Fruit fly (Drosophila melanogaster) whole organism, embryonic: ENCODE measurements around the gene RpL6.

Experiments used
- Bgb ChIP-seq: fragments of 200-800 bp; sonication (Bioruptor generic); IDR thresholded peaks from 2 replicates; pipeline ENCODE4 v1.3.6; 2022; ENCODE audit warnings: missing biosample characterization, missing genetic modification characterization; ENCODE audit not compliant: partially characterized antibody
- CG10321 ChIP-seq: fragments of 200-800 bp; sonication (Bioruptor generic); IDR thresholded peaks from 2 replicates; pipeline ENCODE4 v1.3.6; 2022; ENCODE audit warnings: missing biosample characterization, missing genetic modification characterization
- CG10543 ChIP-seq: fragments of 200-800 bp; sonication (Bioruptor generic); optimal IDR thresholded peaks from 3 replicates; lab custom pipeline; 2017; ENCODE audit warnings: missing biosample characterization, mild to moderate bottlenecking, missing genetic modification characterization, moderate library complexity
- CG11093 ChIP-seq: fragments of 200-800 bp; sonication (Bioruptor generic); IDR thresholded peaks from 3 replicates; pipeline ENCODE4 v1.3.6; 2022; ENCODE audit warnings: missing biosample characterization, missing genetic modification characterization
- CG11696 ChIP-seq: fragments of 200-800 bp; sonication (Bioruptor generic); IDR thresholded peaks from 2 replicates; pipeline ENCODE4 v1.3.6; 2022; ENCODE audit warnings: missing biosample characterization, missing genetic modification characterization
- CG11723 ChIP-seq: fragments of 200-800 bp; sonication (Bioruptor generic); optimal IDR thresholded peaks from 2 replicates; lab custom pipeline; 2017; ENCODE audit warnings: missing biosample characterization, mild to moderate bottlenecking, missing genetic modification characterization
- CG12236 ChIP-seq: fragments of 200-800 bp; sonication (Bioruptor generic); optimal IDR thresholded peaks from 2 replicates; lab custom pipeline; 2016; ENCODE audit warnings: missing biosample characterization, missing genetic modification characterization
- CG14710 ChIP-seq: fragments of 200-800 bp; sonication (Bioruptor generic); optimal IDR thresholded peaks from 3 replicates; lab custom pipeline; 2019; ENCODE audit warnings: missing biosample characterization, mild to moderate bottlenecking, missing genetic modification characterization, moderate library complexity
- CG15073 ChIP-seq: fragments of 200-800 bp; sonication (Bioruptor generic); optimal IDR thresholded peaks from 2 replicates; lab custom pipeline; 2016; ENCODE audit warnings: missing biosample characterization, missing genetic modification characterization
- CG15479 ChIP-seq: fragments of 200-800 bp; sonication (Bioruptor generic); optimal IDR thresholded peaks from 3 replicates; lab custom pipeline; 2019; ENCODE audit warnings: missing biosample characterization, mild to moderate bottlenecking, missing genetic modification characterization, moderate library complexity
- CG17612 ChIP-seq: fragments of 200-800 bp; sonication (Bioruptor generic); IDR thresholded peaks from 2 replicates; pipeline ENCODE4 v1.3.6; 2022; ENCODE audit warnings: missing biosample characterization, missing genetic modification characterization
- CG2202 ChIP-seq: fragments of 200-800 bp; sonication (Bioruptor generic); optimal IDR thresholded peaks from 2 replicates; lab custom pipeline; 2018; ENCODE audit warnings: missing biosample characterization, mild to moderate bottlenecking, missing genetic modification characterization
- CG3838 ChIP-seq: fragments of 200-800 bp; sonication (Bioruptor generic); optimal IDR thresholded peaks from 3 replicates; lab custom pipeline; 2016; ENCODE audit warnings: missing biosample characterization, missing genetic modification characterization
- CG43689 ChIP-seq: fragments of 200-800 bp; sonication (Bioruptor generic); IDR thresholded peaks from 2 replicates; pipeline ENCODE4 v1.3.6; 2022; ENCODE audit warnings: missing biosample characterization, missing genetic modification characterization
- CG6689 ChIP-seq: fragments of 200-800 bp; sonication (Bioruptor generic); IDR thresholded peaks from 2 replicates; pipeline ENCODE4 v1.3.6; 2022; ENCODE audit warnings: missing biosample characterization, missing genetic modification characterization
- CG7839 ChIP-seq: fragments of 200-800 bp; sonication (Bioruptor generic); optimal IDR thresholded peaks from 3 replicates; lab custom pipeline; 2018; ENCODE audit warnings: missing biosample characterization, mild to moderate bottlenecking, missing genetic modification characterization, moderate library complexity
- CG7928 ChIP-seq: fragments of 200-800 bp; sonication (Bioruptor generic); optimal IDR thresholded peaks from 2 replicates; lab custom pipeline; 2017; ENCODE audit warnings: missing biosample characterization, mild to moderate bottlenecking, missing genetic modification characterization
- CG8290 ChIP-seq, 3 experiments: fragments of 200-800 bp; sonication (Bioruptor generic); optimal IDR thresholded peaks; 2 replicates each; lab custom pipeline; 2016 to 2019; ENCODE audit warnings: missing biosample characterization in 3 of 3, missing genetic modification characterization in 3 of 3, mild to moderate bottlenecking in 2 of 3, moderate library complexity in 1 of 3
- CG9437 ChIP-seq: fragments of 200-800 bp; sonication (Bioruptor generic); optimal IDR thresholded peaks from 2 replicates; lab custom pipeline; 2018; ENCODE audit warnings: missing biosample characterization, mild to moderate bottlenecking, missing genetic modification characterization
- CG9932 ChIP-seq: fragments of 200-800 bp; sonication (Bioruptor generic); IDR thresholded peaks from 2 replicates; pipeline ENCODE4 v1.3.6; 2022; ENCODE audit warnings: missing biosample characterization, missing genetic modification characterization
- Elba2 ChIP-seq: fragments of 200-800 bp; sonication (Bioruptor generic); optimal IDR thresholded peaks from 3 replicates; lab custom pipeline; 2016; ENCODE audit warnings: missing biosample characterization, missing genetic modification characterization
- Gsc ChIP-seq: fragments of 200-800 bp; sonication (Bioruptor generic); IDR thresholded peaks from 2 replicates; pipeline ENCODE4 v1.3.6; 2022; ENCODE audit warnings: missing biosample characterization, missing genetic modification characterization
- Hey ChIP-seq: fragments of 200-800 bp; sonication (Bioruptor generic); optimal IDR thresholded peaks from 3 replicates; lab custom pipeline; 2018; ENCODE audit warnings: missing biosample characterization, mild to moderate bottlenecking, missing genetic modification characterization
- Hsf ChIP-seq: fragments of 200-800 bp; sonication (Bioruptor generic); optimal IDR thresholded peaks from 3 replicates; lab custom pipeline; 2016; ENCODE audit warnings: missing biosample characterization, missing genetic modification characterization
- Max ChIP-seq: fragments of 200-800 bp; sonication (Bioruptor generic); optimal IDR thresholded peaks from 2 replicates; lab custom pipeline; 2016; ENCODE audit warnings: missing biosample characterization, mild to moderate bottlenecking, missing genetic modification characterization
- Mes4 ChIP-seq: fragments of 200-800 bp; sonication (Bioruptor generic); optimal IDR thresholded peaks from 2 replicates; lab custom pipeline; 2016; ENCODE audit warnings: missing biosample characterization, missing genetic modification characterization
- Mrtf ChIP-seq: fragments of 200-800 bp; sonication (Bioruptor generic); IDR thresholded peaks from 3 replicates; pipeline ENCODE4 v1.3.6; 2022; ENCODE audit warnings: missing biosample characterization, missing genetic modification characterization
- NC2α ChIP-seq: fragments of 200-800 bp; sonication (Bioruptor generic); optimal IDR thresholded peaks from 2 replicates; lab custom pipeline; 2016; ENCODE audit warnings: missing biosample characterization, missing genetic modification characterization
- Neu2 ChIP-seq: fragments of 200-800 bp; sonication (Bioruptor generic); optimal IDR thresholded peaks from 3 replicates; lab custom pipeline; 2016; ENCODE audit warnings: missing biosample characterization, missing genetic modification characterization, borderline replicate concordance
- NfI ChIP-seq: fragments of 200-800 bp; sonication (Bioruptor generic); optimal IDR thresholded peaks from 3 replicates; lab custom pipeline; 2018; ENCODE audit warnings: missing biosample characterization, mild to moderate bottlenecking, missing genetic modification characterization, moderate library complexity
- Stat92E ChIP-seq, 3 experiments: fragments of >200 bp in 2 of 3; fragments of 200-800 bp in 1 of 3; sonication (Bioruptor generic) in 1 of 3; optimal IDR thresholded peaks; 2 replicates each; lab custom pipeline; 2017 to 2019; ENCODE audit warnings: missing biosample characterization in 3 of 3, missing genetic modification characterization in 3 of 3, mild to moderate bottlenecking in 1 of 3, moderate library complexity in 1 of 3
- br ChIP-seq: fragments of >200 bp; optimal IDR thresholded peaks from 2 replicates; lab custom pipeline; 2017
- cas ChIP-seq: fragments of 200-800 bp; sonication (Bioruptor generic); IDR thresholded peaks from 2 replicates; pipeline ENCODE4 v1.3.6; 2022; ENCODE audit warnings: missing biosample characterization, missing genetic modification characterization
- da ChIP-seq: fragments of 200-800 bp; sonication (Bioruptor generic); optimal IDR thresholded peaks from 2 replicates; lab custom pipeline; 2016; ENCODE audit warnings: missing biosample characterization, missing genetic modification characterization
- disco-r ChIP-seq: fragments of 200-800 bp; sonication (Bioruptor generic); optimal IDR thresholded peaks from 2 replicates; lab custom pipeline; 2016; ENCODE audit warnings: missing biosample characterization, missing genetic modification characterization
- dm ChIP-seq: fragments of 200-800 bp; sonication (Bioruptor generic); optimal IDR thresholded peaks from 3 replicates; lab custom pipeline; 2016; ENCODE audit warnings: missing biosample characterization, missing genetic modification characterization
- ftz-f1 ChIP-seq: fragments of 200-800 bp; sonication (Bioruptor generic); optimal IDR thresholded peaks from 2 replicates; lab custom pipeline; 2016; ENCODE audit warnings: missing biosample characterization, missing genetic modification characterization
- fu2 ChIP-seq: fragments of 200-800 bp; sonication (Bioruptor generic); optimal IDR thresholded peaks from 2 replicates; lab custom pipeline; 2016; ENCODE audit warnings: missing biosample characterization, missing genetic modification characterization
- gsb ChIP-seq: fragments of 200-800 bp; sonication (Bioruptor generic); IDR thresholded peaks from 2 replicates; pipeline ENCODE4 v1.3.6; 2022; ENCODE audit warnings: missing biosample characterization, missing genetic modification characterization
- kni ChIP-seq: fragments of 200-800 bp; sonication (Bioruptor generic); optimal IDR thresholded peaks from 3 replicates; lab custom pipeline; 2017; ENCODE audit warnings: mild to moderate bottlenecking, missing biosample characterization, missing genetic modification reagents, missing genetic modification characterization
- lbe ChIP-seq: fragments of 200-800 bp; sonication (Bioruptor generic); optimal IDR thresholded peaks from 2 replicates; lab custom pipeline; 2016; ENCODE audit warnings: missing biosample characterization, mild to moderate bottlenecking, missing genetic modification characterization
- lola ChIP-seq, 3 experiments: fragments of >200 bp in 2 of 3; fragments of 200-800 bp in 1 of 3; sonication (Bioruptor generic) in 1 of 3; optimal IDR thresholded peaks; 2 replicates each; lab custom pipeline; 2017 to 2019; ENCODE audit warnings: missing biosample characterization in 3 of 3, missing genetic modification characterization in 3 of 3, mild to moderate bottlenecking in 1 of 3, moderate library complexity in 1 of 3
- luna ChIP-seq: fragments of 200-800 bp; sonication (Bioruptor generic); optimal IDR thresholded peaks from 2 replicates; lab custom pipeline; 2016; ENCODE audit warnings: missing biosample characterization, missing genetic modification characterization
- p53 ChIP-seq: fragments of 200-800 bp; sonication (Bioruptor generic); optimal IDR thresholded peaks from 2 replicates; lab custom pipeline; 2016; ENCODE audit warnings: missing biosample characterization, missing genetic modification characterization
- pan ChIP-seq, 4 experiments: fragments of >200 bp in 3 of 4; fragments of 200-800 bp in 1 of 4; sonication (Bioruptor generic) in 1 of 4; optimal IDR thresholded peaks in 3 of 4; IDR thresholded peaks in 1 of 4; 2 replicates each; pipeline versions ENCODE4 v1.3.6 to Lab custom; 2017 to 2022; ENCODE audit warnings: missing biosample characterization in 2 of 4, missing genetic modification characterization in 2 of 4, mixed read lengths in 1 of 4
- prd ChIP-seq, 3 experiments: fragments of >200 bp in 2 of 3; fragments of 200-800 bp in 1 of 3; sonication (Bioruptor generic) in 1 of 3; optimal IDR thresholded peaks in 2 of 3; IDR thresholded peaks in 1 of 3; 2 replicates in 2 of 3; 3 replicates in 1 of 3; pipeline versions ENCODE4 v1.3.6 to Lab custom; 2017 to 2022; ENCODE audit warnings: missing biosample characterization in 1 of 3, missing genetic modification characterization in 1 of 3
- ttk ChIP-seq: fragments of 200-800 bp; sonication (Bioruptor generic); IDR thresholded peaks from 2 replicates; pipeline ENCODE4 v2.1.2; 2022; ENCODE audit warnings: missing biosample characterization, missing genetic modification characterization
- vvl ChIP-seq: fragments of 200-800 bp; sonication (Bioruptor generic); IDR thresholded peaks from 2 replicates; pipeline ENCODE4 v1.3.6; 2022; ENCODE audit warnings: missing biosample characterization, missing genetic modification characterization

RpL6 gene

DNA sequence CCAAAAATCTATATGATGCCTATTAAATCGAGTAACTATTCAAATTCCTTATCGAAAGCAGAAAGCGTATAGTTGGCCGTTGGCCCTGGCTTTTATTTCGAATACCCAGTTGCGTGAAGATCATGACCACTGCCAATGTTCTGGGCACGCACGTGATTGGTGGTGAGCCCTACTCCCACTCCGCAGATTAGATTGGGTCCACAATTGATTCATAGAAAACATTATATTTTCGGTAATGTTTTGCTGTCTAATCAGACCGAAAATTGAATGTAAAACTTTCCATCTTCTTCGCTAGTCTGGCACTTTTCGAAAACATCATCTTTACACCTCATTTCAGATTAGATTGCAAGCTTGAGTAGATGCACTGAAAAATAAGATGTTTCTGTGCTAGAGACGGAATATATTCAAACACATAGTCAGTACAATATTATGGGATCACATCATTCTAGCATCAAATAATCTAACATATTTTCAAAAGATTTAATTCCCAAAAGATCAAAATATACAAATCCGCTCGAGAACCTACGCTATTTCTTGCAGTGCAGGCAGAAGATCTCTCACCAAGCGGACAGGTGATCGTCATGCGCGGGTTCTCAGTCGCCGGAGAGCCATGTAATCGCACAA is 3.6 kb downstream of the RpL6 start, which contains the start of gene CG1774 (continued):
- peak; percentile 83 for TF ChIP-seq vvl (GFP tag; lab: Robert Waterston, UW)
- no peak for TF ChIP-seq Bgb (GFP tag; lab: Robert Waterston, UW)
- peak; percentile 77 for TF ChIP-seq luna (GFP tag; lab: Kevin White, UChicago)
- TF ChIP-seq lbe (GFP tag; lab: Kevin White, UChicago), result peak; percentile 72
- TF ChIP-seq CG3838 (GFP tag; lab: Kevin White, UChicago), result peak; percentile 31
- TF ChIP-seq cas, result peak; percentile 34; the same call in 1 of the 2 replicates
- TF ChIP-seq CG7839 (tag; lab: Kevin White, UChicago), result peak; percentile 85
- 0 out of 2 replicates have a peak, but pooled peaks have one; percentile 6 for TF ChIP-seq CG43689
- peak; percentile 68 for TF ChIP-seq Max (GFP tag; lab: Kevin White, UChicago)
- TF ChIP-seq kni, result no peak
- TF ChIP-seq CG7928 (GFP tag; lab: Kevin White, UChicago), result peak; percentile 35
- TF ChIP-seq p53 (GFP tag; lab: Kevin White, UChicago), result peak; percentile 52
- no peak for TF ChIP-seq CG11696 (GFP tag; lab: Robert Waterston, UW)
- peak; percentile 35 for TF ChIP-seq CG14710 (tag; lab: Kevin White, UChicago)
- TF ChIP-seq Hsf (GFP tag; lab: Kevin White, UChicago), result peak; percentile 81
- TF ChIP-seq da (GFP tag; lab: Kevin White, UChicago), result no peak
- TF ChIP-seq CG10543 (GFP tag; lab: Kevin White, UChicago), result peak; percentile 70
- no peak for TF ChIP-seq prd (optimal IDR thresholded peaks at IDR 0.05; lab: Kevin White, UChicago)
- TF ChIP-seq prd (GFP tag; IDR thresholded peaks at IDR 0.05; lab: Robert Waterston, UW), result peak; percentile 78
- TF ChIP-seq CG15073 (GFP tag; lab: Kevin White, UChicago), result no peak
- TF ChIP-seq CG12236 (GFP tag; lab: Kevin White, UChicago), result peak; percentile 39
- TF ChIP-seq ftz-f1 (GFP tag; lab: Kevin White, UChicago), result no peak
- no peak for TF ChIP-seq CG2202 (tag; lab: Kevin White, UChicago)
- TF ChIP-seq CG10321 (GFP tag; lab: Robert Waterston, UW), result 0 out of 2 replicates have a peak, but pooled peaks have one; percentile 32
- peak; percentile 77 for TF ChIP-seq fu2
- no peak for TF ChIP-seq NC2α (GFP tag; lab: Kevin White, UChicago)
- no peak for TF ChIP-seq br (lab: Kevin White, UChicago)
- no peak for TF ChIP-seq pan (optimal IDR thresholded peaks at IDR 0.05; lab: Kevin White, UChicago)
- TF ChIP-seq pan (GFP tag; optimal IDR thresholded peaks at IDR 0.05 in 1 of 2, IDR thresholded peaks at IDR 0.05 in 1 of 2), result peak in 1 of 2 experiments; percentile 80
- TF ChIP-seq Elba2 (GFP tag; lab: Kevin White, UChicago), result no peak
- TF ChIP-seq CG8290 (GFP tag; optimal IDR thresholded peaks at IDR 0.05; lab: Kevin White, UChicago), result no peak
- peak in 1 of 2 experiments; percentile 94 for TF ChIP-seq CG8290 (tag; optimal IDR thresholded peaks at IDR 0.05; lab: Kevin White, UChicago)
- TF ChIP-seq Gsc (GFP tag; lab: Robert Waterston, UW), result peak; percentile 5; the same call in 1 of the 2 replicates
- peak; percentile 41; the same call in 1 of the 3 replicates for TF ChIP-seq Mrtf (GFP tag; lab: Robert Waterston, UW)
- TF ChIP-seq CG9932 (GFP tag; lab: Robert Waterston, UW), result peak; percentile 83
- TF ChIP-seq disco-r, result peak; percentile 32
- TF ChIP-seq Hey, result no peak
- peak; percentile 36; the same call in 1 of the 2 replicates for TF ChIP-seq ttk (GFP tag; lab: Robert Waterston, UW)
- TF ChIP-seq CG6689 (GFP tag; lab: Robert Waterston, UW), result peak; percentile 31; the same call in 1 of the 2 replicates
- TF ChIP-seq lola (GFP tag; optimal IDR thresholded peaks at IDR 0.05; lab: Kevin White, UChicago), result peak in 1 of 3 experiments; percentile 26
- peak; percentile 69 for TF ChIP-seq gsb (GFP tag; lab: Robert Waterston, UW)
- TF ChIP-seq dm (GFP tag; lab: Kevin White, UChicago), result peak; percentile 67
- peak; percentile 53; the same call in 1 of the 2 replicates for TF ChIP-seq CG17612 (GFP tag; lab: Robert Waterston, UW)
- TF ChIP-seq CG9437 (GFP tag; lab: Kevin White, UChicago), result peak; percentile 33
- TF ChIP-seq Neu2, result no peak
- no peak for TF ChIP-seq Stat92E (GFP tag; optimal IDR thresholded peaks at IDR 0.05; lab: Kevin White, UChicago)
- peak; percentile 79 for TF ChIP-seq NfI (GFP tag; lab: Kevin White, UChicago)
- TF ChIP-seq Mes4, result peak; percentile 33
- TF ChIP-seq CG15479 (GFP tag; lab: Kevin White, UChicago), result no peak
- TF ChIP-seq CG11723, result peak; percentile 33
- TF ChIP-seq CG11093 (GFP tag; lab: Robert Waterston, UW), result peak; percentile 43; the same call in 1 of the 3 replicates
